Fruit fly (Drosophila melanogaster) whole organism, embryonic: Measurements from ENCODE around the gene Pisd.
A peak's percentile ranks its signal among the peaks of the same experiment; 100 is the strongest.

Experiments used
- Bgb ChIP-seq: fragments of 200-800 bp; sonication (Bioruptor generic); IDR thresholded peaks from 2 replicates; pipeline ENCODE4 v1.3.6; 2022; ENCODE audit warnings: missing biosample characterization, missing genetic modification characterization; ENCODE audit not compliant: partially characterized antibody
- CG1024 ChIP-seq: fragments of 200-800 bp; sonication (Bioruptor generic); IDR thresholded peaks from 2 replicates; pipeline ENCODE4 v1.3.6; 2022; ENCODE audit warnings: missing biosample characterization, missing genetic modification characterization
- CG10565 ChIP-seq: fragments of 200-800 bp; sonication (Bioruptor generic); optimal IDR thresholded peaks from 3 replicates; lab custom pipeline; 2016; ENCODE audit warnings: missing biosample characterization, mild to moderate bottlenecking, missing genetic modification characterization
- CG11247 ChIP-seq: fragments of 200-800 bp; sonication (Bioruptor generic); IDR thresholded peaks from 2 replicates; pipeline ENCODE4 v1.3.6; 2022; ENCODE audit warnings: missing biosample characterization, missing genetic modification characterization
- CG11560 ChIP-seq: fragments of 200-800 bp; sonication (Bioruptor generic); IDR thresholded peaks from 3 replicates; pipeline ENCODE4 v1.3.6; 2022; ENCODE audit warnings: missing biosample characterization, missing genetic modification characterization
- CG14050 ChIP-seq: fragments of 200-800 bp; sonication (Bioruptor generic); IDR thresholded peaks from 3 replicates; pipeline ENCODE4 v1.3.6; 2022; ENCODE audit warnings: missing biosample characterization, missing genetic modification characterization
- CG15073 ChIP-seq: fragments of 200-800 bp; sonication (Bioruptor generic); optimal IDR thresholded peaks from 2 replicates; lab custom pipeline; 2016; ENCODE audit warnings: missing biosample characterization, missing genetic modification characterization
- CG15479 ChIP-seq: fragments of 200-800 bp; sonication (Bioruptor generic); optimal IDR thresholded peaks from 3 replicates; lab custom pipeline; 2019; ENCODE audit warnings: missing biosample characterization, mild to moderate bottlenecking, missing genetic modification characterization, moderate library complexity
- CG31224 ChIP-seq: fragments of 200-800 bp; sonication (Bioruptor generic); IDR thresholded peaks from 2 replicates; pipeline ENCODE4 v1.3.6; 2022; ENCODE audit warnings: missing biosample characterization, missing genetic modification characterization
- CG31365 ChIP-seq: fragments of 200-800 bp; sonication (Bioruptor generic); optimal IDR thresholded peaks from 2 replicates; lab custom pipeline; 2018; ENCODE audit warnings: missing biosample characterization, mild to moderate bottlenecking, missing genetic modification characterization
- CG31388 ChIP-seq: fragments of 200-800 bp; sonication (Bioruptor generic); optimal IDR thresholded peaks from 2 replicates; lab custom pipeline; 2016; ENCODE audit warnings: missing biosample characterization, missing genetic modification characterization
- CG3847 ChIP-seq: fragments of 200-800 bp; sonication (Bioruptor generic); IDR thresholded peaks from 2 replicates; pipeline ENCODE4 v1.3.6; 2022; ENCODE audit warnings: missing biosample characterization, missing genetic modification characterization
- CG42726 ChIP-seq: fragments of 200-800 bp; sonication (Bioruptor generic); IDR thresholded peaks from 2 replicates; pipeline ENCODE4 v1.3.6; 2022; ENCODE audit warnings: missing biosample characterization, missing genetic modification characterization; ENCODE audit not compliant: partially characterized antibody
- CG4328 ChIP-seq: fragments of 200-800 bp; sonication (Bioruptor generic); optimal IDR thresholded peaks from 3 replicates; lab custom pipeline; 2017; ENCODE audit warnings: missing biosample characterization, missing genetic modification reagents, missing genetic modification characterization
- CG4730 ChIP-seq: fragments of 200-800 bp; sonication (Bioruptor generic); IDR thresholded peaks from 2 replicates; pipeline ENCODE4 v1.3.6; 2022; ENCODE audit warnings: missing biosample characterization, missing genetic modification characterization
- CG5180 ChIP-seq: fragments of 200-800 bp; sonication (Bioruptor generic); optimal IDR thresholded peaks from 3 replicates; lab custom pipeline; 2017; ENCODE audit warnings: missing biosample characterization, missing genetic modification characterization, mild to moderate bottlenecking, moderate library complexity, missing genetic modification reagents
- CG7372 ChIP-seq: fragments of 200-800 bp; sonication (Bioruptor generic); IDR thresholded peaks from 2 replicates; pipeline ENCODE4 v1.3.6; 2022; ENCODE audit warnings: missing biosample characterization, missing genetic modification characterization
- CG8281 ChIP-seq: fragments of 200-800 bp; sonication (Bioruptor generic); optimal IDR thresholded peaks from 2 replicates; lab custom pipeline; 2018; ENCODE audit warnings: missing biosample characterization, mild to moderate bottlenecking, missing genetic modification characterization, moderate library complexity
- Dip2 ChIP-seq: fragments of 200-800 bp; sonication (Bioruptor generic); IDR thresholded peaks from 2 replicates; pipeline ENCODE4 v1.3.6; 2022; ENCODE audit warnings: missing biosample characterization, missing genetic modification characterization
- Dref ChIP-seq: fragments of 200-800 bp; sonication (Bioruptor generic); IDR thresholded peaks from 2 replicates; pipeline ENCODE4 v1.3.6; 2022; ENCODE audit warnings: missing biosample characterization, missing genetic modification characterization
- E2f1 ChIP-seq: fragments of 200-800 bp; sonication (Bioruptor generic); IDR thresholded peaks from 2 replicates; pipeline ENCODE4 v1.3.6; 2022; ENCODE audit warnings: missing biosample characterization, missing genetic modification characterization
- HHEX ChIP-seq: fragments of 200-800 bp; sonication (Bioruptor generic); optimal IDR thresholded peaks from 3 replicates; lab custom pipeline; 2017; ENCODE audit warnings: missing biosample characterization, mild to moderate bottlenecking, missing genetic modification characterization, missing genetic modification reagents
- HLH3B ChIP-seq: fragments of 200-800 bp; sonication (Bioruptor generic); IDR thresholded peaks from 2 replicates; pipeline ENCODE4 v1.3.6; 2022; ENCODE audit warnings: missing biosample characterization, missing genetic modification characterization
- HmgD ChIP-seq: fragments of 200-800 bp; sonication (Bioruptor generic); optimal IDR thresholded peaks from 3 replicates; lab custom pipeline; 2016; ENCODE audit warnings: missing biosample characterization, missing genetic modification characterization
- Max ChIP-seq: fragments of 200-800 bp; sonication (Bioruptor generic); optimal IDR thresholded peaks from 2 replicates; lab custom pipeline; 2016; ENCODE audit warnings: missing biosample characterization, mild to moderate bottlenecking, missing genetic modification characterization
- Nf-YC ChIP-seq: fragments of 200-800 bp; optimal IDR thresholded peaks from 3 replicates; lab custom pipeline; 2019; ENCODE audit warnings: missing biosample characterization, mild to moderate bottlenecking, missing genetic modification characterization, moderate library complexity
- Sox100B ChIP-seq: fragments of 200-800 bp; sonication (Bioruptor generic); optimal IDR thresholded peaks from 3 replicates; lab custom pipeline; 2018; ENCODE audit warnings: missing biosample characterization, mild to moderate bottlenecking, missing genetic modification characterization
- TFAM ChIP-seq: fragments of 200-800 bp; sonication (Bioruptor generic); optimal IDR thresholded peaks from 2 replicates; lab custom pipeline; 2017; ENCODE audit warnings: missing biosample characterization, missing genetic modification characterization, inconsistent platforms
- aop ChIP-seq: fragments of 200-800 bp; sonication (Bioruptor generic); IDR thresholded peaks from 2 replicates; pipeline ENCODE4 v1.3.6; 2022; ENCODE audit warnings: missing biosample characterization, missing genetic modification characterization
- br ChIP-seq: fragments of >200 bp; optimal IDR thresholded peaks from 2 replicates; lab custom pipeline; 2017
- bsh ChIP-seq, 2 experiments: fragments of 200-800 bp; sonication (Bioruptor generic); optimal IDR thresholded peaks; 2 replicates each; lab custom pipeline; 2017 to 2018; ENCODE audit warnings: mild to moderate bottlenecking in 2 of 2, missing biosample characterization in 2 of 2, missing genetic modification characterization in 2 of 2, moderate library complexity in 1 of 2
- btn ChIP-seq: fragments of 200-800 bp; sonication (Bioruptor generic); optimal IDR thresholded peaks from 2 replicates; lab custom pipeline; 2016; ENCODE audit warnings: missing biosample characterization, missing genetic modification characterization
- cato ChIP-seq: fragments of 200-800 bp; sonication (Bioruptor generic); optimal IDR thresholded peaks from 2 replicates; lab custom pipeline; 2016; ENCODE audit warnings: missing biosample characterization, missing genetic modification characterization, borderline replicate concordance
- chinmo ChIP-seq: fragments of 200-800 bp; sonication (Bioruptor generic); IDR thresholded peaks from 4 replicates; pipeline ENCODE4 v1.3.6; 2022; ENCODE audit warnings: missing biosample characterization, missing genetic modification characterization; ENCODE audit not compliant: partially characterized antibody
- chm ChIP-seq: fragments of 200-800 bp; sonication (Bioruptor generic); IDR thresholded peaks from 2 replicates; pipeline ENCODE4 v1.3.6; 2022; ENCODE audit warnings: missing biosample characterization, missing genetic modification characterization
- fru ChIP-seq: fragments of >200 bp; optimal IDR thresholded peaks from 2 replicates; lab custom pipeline; 2017
- hb ChIP-seq: fragments of 200-800 bp; sonication (Bioruptor generic); IDR thresholded peaks from 3 replicates; pipeline ENCODE4 v1.3.6; 2022; ENCODE audit warnings: missing biosample characterization, missing genetic modification characterization; ENCODE audit not compliant: partially characterized antibody
- ind ChIP-seq: fragments of 200-800 bp; sonication (Bioruptor generic); optimal IDR thresholded peaks from 3 replicates; lab custom pipeline; 2016; ENCODE audit warnings: missing biosample characterization, missing genetic modification characterization
- kni ChIP-seq: fragments of 200-800 bp; sonication (Bioruptor generic); optimal IDR thresholded peaks from 3 replicates; lab custom pipeline; 2017; ENCODE audit warnings: mild to moderate bottlenecking, missing biosample characterization, missing genetic modification reagents, missing genetic modification characterization
- knrl ChIP-seq: fragments of 200-800 bp; sonication (Bioruptor generic); IDR thresholded peaks from 3 replicates; pipeline ENCODE4 v1.3.6; 2022; ENCODE audit warnings: missing biosample characterization, missing genetic modification characterization; ENCODE audit not compliant: partially characterized antibody
- luna ChIP-seq: fragments of 200-800 bp; sonication (Bioruptor generic); optimal IDR thresholded peaks from 2 replicates; lab custom pipeline; 2016; ENCODE audit warnings: missing biosample characterization, missing genetic modification characterization
- mam ChIP-seq: fragments of 200-800 bp; sonication (Bioruptor generic); optimal IDR thresholded peaks from 3 replicates; lab custom pipeline; 2016; ENCODE audit warnings: missing biosample characterization, missing genetic modification characterization
- odd ChIP-seq: fragments of 200-800 bp; sonication (Bioruptor generic); optimal IDR thresholded peaks from 2 replicates; lab custom pipeline; 2017; ENCODE audit warnings: missing biosample characterization, mild to moderate bottlenecking, missing genetic modification characterization
- org-1 ChIP-seq: fragments of 200-800 bp; sonication (Bioruptor generic); optimal IDR thresholded peaks from 2 replicates; lab custom pipeline; 2017; ENCODE audit warnings: missing biosample characterization, missing genetic modification characterization
- pan ChIP-seq, 4 experiments: fragments of >200 bp in 3 of 4; fragments of 200-800 bp in 1 of 4; sonication (Bioruptor generic) in 1 of 4; optimal IDR thresholded peaks in 3 of 4; IDR thresholded peaks in 1 of 4; 2 replicates each; pipeline versions ENCODE4 v1.3.6 to Lab custom; 2017 to 2022; ENCODE audit warnings: missing biosample characterization in 2 of 4, missing genetic modification characterization in 2 of 4, mixed read lengths in 1 of 4
- schlank ChIP-seq: fragments of 200-800 bp; sonication (Bioruptor generic); optimal IDR thresholded peaks from 2 replicates; lab custom pipeline; 2018; ENCODE audit warnings: missing biosample characterization, mild to moderate bottlenecking, missing genetic modification characterization
- scrt ChIP-seq: fragments of 200-800 bp; sonication (Bioruptor generic); optimal IDR thresholded peaks from 2 replicates; lab custom pipeline; 2018; ENCODE audit warnings: missing biosample characterization, mild to moderate bottlenecking, missing genetic modification characterization, moderate library complexity
- shn ChIP-seq: fragments of 200-800 bp; sonication (Bioruptor generic); optimal IDR thresholded peaks from 3 replicates; lab custom pipeline; 2016; ENCODE audit warnings: missing biosample characterization, missing genetic modification characterization
- sima ChIP-seq: fragments of 200-800 bp; sonication (Bioruptor generic); optimal IDR thresholded peaks from 2 replicates; lab custom pipeline; 2016; ENCODE audit warnings: missing biosample characterization, missing genetic modification characterization
- tin ChIP-seq: fragments of 200-800 bp; sonication (Bioruptor generic); optimal IDR thresholded peaks from 3 replicates; lab custom pipeline; 2016; ENCODE audit warnings: missing biosample characterization, missing genetic modification characterization

The Pisd gene

DNA sequence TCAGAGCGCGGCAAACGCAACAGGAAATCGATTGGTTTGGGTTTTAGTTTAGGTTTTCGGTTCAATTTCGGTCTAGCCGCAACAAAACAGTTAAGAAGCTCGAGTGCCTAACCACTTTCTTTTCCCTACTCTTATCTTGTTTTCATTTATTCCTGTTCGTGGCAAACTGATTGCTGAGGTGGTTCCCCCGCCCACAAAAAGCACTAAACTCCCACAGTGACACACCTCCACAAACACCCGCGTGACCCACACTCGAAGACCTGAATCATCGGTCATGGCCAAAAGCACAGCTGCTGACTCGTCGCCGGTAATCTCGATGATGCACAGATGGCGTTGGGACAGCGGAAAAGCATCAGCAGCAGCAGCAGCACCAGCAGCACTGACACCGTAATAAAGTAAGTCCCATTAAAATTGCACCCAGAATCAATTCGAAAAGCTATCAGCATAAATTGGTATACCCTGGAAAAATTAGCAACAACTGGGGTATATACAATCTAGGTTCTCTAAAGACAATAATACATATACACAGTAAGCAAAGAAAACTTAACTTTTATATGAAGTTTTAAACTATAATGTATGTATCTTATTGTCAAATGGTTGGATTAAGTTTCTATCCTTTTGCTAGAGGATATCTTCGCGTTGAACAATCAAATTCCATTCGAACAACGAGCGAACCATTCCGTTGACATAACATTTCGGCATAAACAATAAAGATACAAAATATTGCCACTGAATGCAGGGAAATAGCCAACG, 24.7 kb upstream of the Pisd start (continued):
- TF ChIP-seq CG4328 (no peak), luna (GFP tag; lab: Kevin White, UChicago) (no peak), CG1024 (GFP tag; lab: Robert Waterston, UW) (no peak), Nf-YC (tag; lab: Kevin White, UChicago) (no peak), CG15073 (GFP tag; lab: Kevin White, UChicago) (no peak), Dip2 (no peak), schlank (no peak), odd (GFP tag; lab: Kevin White, UChicago) (no peak), HHEX (GFP tag; lab: Kevin White, UChicago) (peak; percentile 10), shn (GFP tag; lab: Kevin White, UChicago) (no peak), CG31224 (GFP tag; lab: Robert Waterston, UW) (no peak), hb (GFP tag; lab: Robert Waterston, UW) (no peak), kni (GFP tag; lab: Kevin White, UChicago) (no peak), br (lab: Kevin White, UChicago) (no peak), Dref (GFP tag; lab: Robert Waterston, UW) (no peak), TFAM (GFP tag; lab: Kevin White, UChicago) (no peak), CG11247 (GFP tag; lab: Robert Waterston, UW) (no peak), Sox100B (GFP tag; lab: Kevin White, UChicago) (no peak), CG5180 (GFP tag; lab: Kevin White, UChicago) (no peak), org-1 (no peak), pan (optimal IDR thresholded peaks at IDR 0.05; lab: Kevin White, UChicago) (no peak), pan (GFP tag; optimal IDR thresholded peaks at IDR 0.05 in 1 of 2, IDR thresholded peaks at IDR 0.05 in 1 of 2) (peak in 1 of 2 experiments; percentile 62), scrt (GFP tag; lab: Kevin White, UChicago) (no peak), CG7372 (GFP tag; lab: Robert Waterston, UW) (no peak), aop (GFP tag; lab: Robert Waterston, UW) (no peak), CG42726 (GFP tag; lab: Robert Waterston, UW) (no peak), mam (GFP tag; lab: Kevin White, UChicago) (peak; percentile 11), HmgD (GFP tag; lab: Kevin White, UChicago) (no peak), sima (GFP tag; lab: Kevin White, UChicago) (no peak), CG11560 (tag; lab: Robert Waterston, UW) (no peak), E2f1 (GFP tag; lab: Robert Waterston, UW) (no peak), knrl (no peak), btn (GFP tag; lab: Kevin White, UChicago) (no peak), CG3847 (GFP tag; lab: Robert Waterston, UW) (no peak), chm (no peak), ind (GFP tag; lab: Kevin White, UChicago) (no peak), CG8281 (tag; lab: Kevin White, UChicago) (no peak), CG31388 (GFP tag; lab: Kevin White, UChicago) (no peak), cato (GFP tag; lab: Kevin White, UChicago) (no peak), fru (lab: Kevin White, UChicago) (no peak), CG15479 (GFP tag; lab: Kevin White, UChicago) (no peak), tin (GFP tag; lab: Kevin White, UChicago) (no peak), HLH3B (0 out of 2 replicates have a peak, but pooled peaks have one; percentile 14), CG4730 (GFP tag; lab: Robert Waterston, UW) (peak; percentile 27; the same call in 1 of the 2 replicates), chinmo (GFP tag; lab: Robert Waterston, UW) (no peak), bsh (GFP tag; optimal IDR thresholded peaks at IDR 0.05; lab: Kevin White, UChicago) (peak in 1 of 2 experiments; percentile 65), CG10565 (no peak), CG31365 (tag; lab: Kevin White, UChicago) (no peak), CG14050 (GFP tag; lab: Robert Waterston, UW) (no peak; the same call in 2 of the 3 replicates), Bgb (GFP tag; lab: Robert Waterston, UW) (no peak), Max (GFP tag; lab: Kevin White, UChicago) (no peak)
